Fruit fly (Drosophila melanogaster): ENCODE results near the gene Task6.

Gene Task6

dm6 chr3R:13645874-13646370 is 28.4 kb downstream of the Task6 start, which contains the start of gene sqd (continued):
- TF ChIP-seq CG15011 (GFP tag; optimal IDR thresholded peaks at IDR 0.05) (peak; percentile 1), CG12299 (tag; optimal IDR thresholded peaks at IDR 0.05) (no peak), Six4 (GFP tag; optimal IDR thresholded peaks at IDR 0.05) (no peak), zf30C (GFP tag; optimal IDR thresholded peaks at IDR 0.05) (no peak), gsb-n (tag; optimal IDR thresholded peaks at IDR 0.05) (peak; percentile 12), Sox100B (GFP tag; optimal IDR thresholded peaks at IDR 0.05) (peak; percentile 32), CG6854 (GFP tag; optimal IDR thresholded peaks at IDR 0.05) (peak; percentile 64), CG32772 (GFP tag; IDR thresholded peaks at IDR 0.05) (no peak), chif (GFP tag; optimal IDR thresholded peaks at IDR 0.05) (peak; percentile 16 to 26), nom (GFP tag; optimal IDR thresholded peaks at IDR 0.05) (peak; percentile 30), H2.0 (GFP tag; IDR thresholded peaks at IDR 0.05) (no peak), CG1832 (GFP tag; optimal IDR thresholded peaks at IDR 0.05) (no peak), Chrac-16 (GFP tag; optimal IDR thresholded peaks at IDR 0.05) (peak; percentile 22), CG12659 (GFP tag; optimal IDR thresholded peaks at IDR 0.05) (peak; percentile 54), MBD-R2 (GFP tag; IDR thresholded peaks at IDR 0.05) (peak; percentile 27; the same call in 1 of the 2 replicates), CG12942 (GFP tag; optimal IDR thresholded peaks at IDR 0.05) (no peak), CG4707 (GFP tag; optimal IDR thresholded peaks at IDR 0.05) (peak; percentile 8), Abd-B (GFP tag; optimal IDR thresholded peaks at IDR 0.05) (no peak), ash1 (GFP tag; optimal IDR thresholded peaks at IDR 0.05) (no peak), CG4282 (GFP tag; optimal IDR thresholded peaks at IDR 0.05) (no peak), zen2 (GFP tag; IDR thresholded peaks at IDR 0.05; ENCODE audit: partially characterized antibody) (no peak), HLH3B (GFP tag; IDR thresholded peaks at IDR 0.05) (peak; percentile 13; the same call in 1 of the 2 replicates), twi (tag; optimal IDR thresholded peaks at IDR 0.05) (no peak), CG17802 (tag; optimal IDR thresholded peaks at IDR 0.05) (peak; percentile 97), CG1529 (GFP tag; optimal IDR thresholded peaks at IDR 0.05) (peak; percentile 13), dmrt99B (tag; optimal IDR thresholded peaks at IDR 0.05) (peak; percentile 49), sna (GFP tag; IDR thresholded peaks at IDR 0.05; ENCODE audit: partially characterized antibody) (no peak), az2 (GFP tag; optimal IDR thresholded peaks at IDR 0.05) (peak; percentile 9), CrebB (tag; optimal IDR thresholded peaks at IDR 0.05) (peak; percentile 31), GATAe (GFP tag; conservative IDR thresholded peaks at IDR 0.05) (no peak), CG31441 (GFP tag; IDR thresholded peaks at IDR 0.05) (peak; percentile 36), slbo (GFP tag; IDR thresholded peaks at IDR 0.05) (no peak; the same call in none of the 2 replicates), Oli (tag; optimal IDR thresholded peaks at IDR 0.05) (peak; percentile 35), Sry-β (GFP tag; optimal IDR thresholded peaks at IDR 0.05) (peak; percentile 13), Med (GFP tag) (peak; percentile 95), CG11723 (GFP tag; optimal IDR thresholded peaks at IDR 0.05) (peak; percentile 15), CG4617 (GFP tag; optimal IDR thresholded peaks at IDR 0.05; ENCODE audit: borderline replicate concordance) (peak; percentile 72), gfzf (GFP tag; optimal IDR thresholded peaks at IDR 0.05) (peak; percentile 56), CG16815 (GFP tag; optimal IDR thresholded peaks at IDR 0.05) (no peak), CG17568 (GFP tag; optimal IDR thresholded peaks at IDR 0.05) (peak; percentile 29), slou (GFP tag; optimal IDR thresholded peaks at IDR 0.05) (no peak), aop (GFP tag; IDR thresholded peaks at IDR 0.05) (no peak), knrl (GFP tag; IDR thresholded peaks at IDR 0.05; ENCODE audit: partially characterized antibody) (no peak), CG7556 (GFP tag; optimal IDR thresholded peaks at IDR 0.05) (no peak), CG9609 (GFP tag; optimal IDR thresholded peaks at IDR 0.05) (no peak), CG3407 (GFP tag; optimal IDR thresholded peaks at IDR 0.05) (no peak), CG2875 (GFP tag; optimal IDR thresholded peaks at IDR 0.05) (no peak), sob (GFP tag; IDR thresholded peaks at IDR 0.05) (0 out of 2 replicates have a peak, but pooled peaks have one; percentile 28), gem (tag; optimal IDR thresholded peaks at IDR 0.05) (peak; percentile 36), Atf-2 (GFP tag; optimal IDR thresholded peaks at IDR 0.05) (no peak)
